Fruit fly (Drosophila melanogaster) whole organism, embryonic: ENCODE results near the gene CG43895.

ENCODE experiments used
- CG17186 ChIP-seq: fragments of 200-800 bp; sonication (Bioruptor generic); optimal IDR thresholded peaks from 3 replicates; lab custom pipeline; 2017; ENCODE audit warnings: missing biosample characterization, missing genetic modification reagents, missing genetic modification characterization
- Hr39 ChIP-seq: fragments of >200 bp; optimal IDR thresholded peaks from 2 replicates; lab custom pipeline; 2017
- NK7.1 ChIP-seq: fragments of 200-800 bp; sonication (Bioruptor generic); optimal IDR thresholded peaks from 3 replicates; lab custom pipeline; 2016; ENCODE audit warnings: missing biosample characterization, missing genetic modification characterization
- gsb-n ChIP-seq: fragments of 200-800 bp; sonication (Bioruptor generic); optimal IDR thresholded peaks from 3 replicates; lab custom pipeline; 2018; ENCODE audit warnings: missing biosample characterization, mild to moderate bottlenecking, missing genetic modification characterization
- h ChIP-seq: fragments of >200 bp; optimal IDR thresholded peaks from 2 replicates; lab custom pipeline; 2017
- insv ChIP-seq, 2 experiments: fragments of 200-800 bp; sonication (Bioruptor generic); optimal IDR thresholded peaks; 3 replicates each; lab custom pipeline; 2016 to 2018; ENCODE audit warnings: missing biosample characterization in 2 of 2, missing genetic modification characterization in 2 of 2
- slp2 ChIP-seq: fragments of 200-800 bp; sonication (Bioruptor generic); optimal IDR thresholded peaks from 2 replicates; lab custom pipeline; 2016; ENCODE audit warnings: missing biosample characterization, missing genetic modification characterization
- twi ChIP-seq: fragments of 200-800 bp; optimal IDR thresholded peaks from 2 replicates; lab custom pipeline; 2019; ENCODE audit warnings: missing biosample characterization, mild to moderate bottlenecking, missing genetic modification characterization, moderate library complexity

dm6 chr3L:21842286-21842685 is 28.8 kb upstream of the CG43895 start, which contains the start of gene CG14563:
- no peak for TF ChIP-seq h (lab: Kevin White, UChicago)
- TF ChIP-seq NK7.1 (GFP tag; lab: Kevin White, UChicago) = no peak
- no peak for TF ChIP-seq CG17186
- no peak for TF ChIP-seq twi (tag; lab: Kevin White, UChicago)
- TF ChIP-seq insv (GFP tag; optimal IDR thresholded peaks at IDR 0.05; lab: Kevin White, UChicago) = no peak
- no peak for TF ChIP-seq Hr39 (lab: Kevin White, UChicago)
- no peak for TF ChIP-seq slp2 (GFP tag; lab: Kevin White, UChicago)
- TF ChIP-seq gsb-n = no peak
